Worm (Caenorhabditis elegans): ENCODE data around the gene srbc-13.

DNA sequence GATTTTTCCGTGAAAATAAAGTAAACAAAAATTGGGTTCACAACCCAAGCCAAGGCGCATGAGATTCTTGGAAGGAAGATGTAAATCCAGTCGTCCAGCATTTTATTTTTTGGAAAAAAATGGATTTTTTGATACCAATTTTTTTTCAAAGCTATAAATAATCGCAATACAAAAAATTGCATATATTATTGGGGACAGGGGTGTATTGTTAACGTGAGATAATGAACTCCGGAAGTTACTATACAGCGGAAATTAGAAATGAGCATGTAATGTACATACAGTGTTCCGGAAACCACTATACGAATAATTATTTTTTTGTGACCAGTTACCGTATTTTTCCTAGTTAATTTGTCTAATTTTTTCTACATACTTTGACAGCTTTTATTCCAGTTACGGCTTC lies 36.7 kb downstream of the srbc-13 start, which contains the start of gene srj-38:
- no peak for TF ChIP-seq unc-130 (GFP tag; optimal IDR thresholded peaks at IDR 0.05)
- no peak for TF ChIP-seq spr-1 (tag; optimal IDR thresholded peaks at IDR 0.05)
- TF ChIP-seq cey-2 (tag; optimal IDR thresholded peaks at IDR 0.05; ENCODE audit: borderline replicate concordance, insufficient read depth): no peak
- no peak for TF ChIP-seq nhr-77 (tag; optimal IDR thresholded peaks at IDR 0.05)
- TF ChIP-seq lir-3 (tag; optimal IDR thresholded peaks at IDR 0.05): no peak
- TF ChIP-seq nhr-76 (tag; optimal IDR thresholded peaks at IDR 0.05): no peak
- no peak for TF ChIP-seq ZK337.2 (GFP tag; IDR thresholded peaks at IDR 0.05)
- no peak for TF ChIP-seq lin-15B (tag; optimal IDR thresholded peaks at IDR 0.05)
- TF ChIP-seq gei-8 (GFP tag; optimal IDR thresholded peaks at IDR 0.05): no peak
